Worm (Caenorhabditis elegans) whole organism, late embryonic: Measurements from ENCODE around the gene his-39.
"Not testable (repeated sequence)": the region's sequence is repeated elsewhere in the genome, so short reads cannot be mapped to it uniquely, and the experiment has no call there.

Experiments used
- Y22D7AL.16 ChIP-seq: sonication (generic microtip); optimal IDR thresholded peaks from 2 replicates; lab custom pipeline; 2016; ENCODE audit warnings: missing genetic modification characterization, missing compliant biosample characterization
- ama-1 ChIP-seq: fragments of 150-350 bp; optimal IDR thresholded peaks from 2 replicates; lab custom pipeline; 2014
- hlh-30 ChIP-seq: sonication (generic microtip); optimal IDR thresholded peaks from 2 replicates; lab custom pipeline; 2017; ENCODE audit warnings: antibody characterized with exemption, missing genetic modification characterization, missing compliant biosample characterization; ENCODE audit not compliant: insufficient read depth
- nfya-1 ChIP-seq: sonication (generic microtip); optimal IDR thresholded peaks from 2 replicates; lab custom pipeline; 2017; ENCODE audit warnings: missing genetic modification characterization, mild to moderate bottlenecking, missing compliant biosample characterization, antibody characterized with exemption, moderate library complexity
- nhr-11 ChIP-seq: fragments of 150-350 bp; optimal IDR thresholded peaks from 2 replicates; lab custom pipeline; 2014; ENCODE audit warnings: missing biosample characterization, missing genetic modification characterization
- pax-1 ChIP-seq: fragments of 150-350 bp; optimal IDR thresholded peaks from 2 replicates; lab custom pipeline; 2014; ENCODE audit warnings: missing biosample characterization, missing genetic modification characterization
- tbx-7 ChIP-seq: sonication (generic microtip); optimal IDR thresholded peaks from 2 replicates; lab custom pipeline; 2016; ENCODE audit warnings: missing genotype, missing genetic modification characterization, missing compliant biosample characterization

- not testable (repeated sequence) for TF ChIP-seq nhr-11 (tag; lab: Kevin White, UChicago); ama-1 (lab: Kevin White, UChicago); nfya-1; tbx-7; pax-1; hlh-30 (tag; lab: Kevin White, UChicago); Y22D7AL.16 (tag; lab: Kevin White, UChicago)
Observed at ce11 chrV:8533067-8533466, 3.2 kb upstream of the his-39 start, which contains the start of the genes his-8 and his-7.
